Worm (Caenorhabditis elegans): ENCODE results near the gene T02B11.4.
A peak's percentile ranks its signal among the peaks of the same experiment; 100 is the strongest.

The T02B11.4 gene

DNA sequence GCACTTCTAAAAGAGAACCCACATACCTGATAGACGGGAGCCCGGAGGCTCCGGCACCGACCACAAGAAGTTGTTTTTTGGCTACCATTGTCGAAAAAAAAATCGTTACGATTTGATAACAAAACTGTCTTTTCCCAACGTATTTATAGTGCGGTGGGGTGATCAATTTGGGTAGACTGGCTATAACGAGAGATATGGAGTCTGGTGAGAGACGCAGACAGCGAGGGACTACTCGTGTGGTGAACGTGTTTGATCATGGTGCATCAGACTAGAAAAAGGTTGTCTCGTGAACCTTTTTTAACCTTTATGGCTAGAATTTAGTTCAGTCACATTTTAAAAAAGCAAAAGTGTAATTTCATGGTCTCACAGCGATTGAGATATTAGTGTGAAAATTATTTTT, 32.5 kb upstream of the T02B11.4 start, which contains the start of gene fmo-5 (continued):
- TF ChIP-seq F22D6.2 (tag; optimal IDR thresholded peaks at IDR 0.05) = peak; percentile 25
- peak; percentile 80 for TF ChIP-seq hmg-1.2 (GFP tag; IDR thresholded peaks at IDR 0.05)
- TF ChIP-seq K12H6.12 (tag; optimal IDR thresholded peaks at IDR 0.05) = no peak
- no peak for TF ChIP-seq zfh-2 (GFP tag; conservative IDR thresholded peaks at IDR 0.05)
- TF ChIP-seq ztf-6 (GFP tag; IDR thresholded peaks at IDR 0.05) = no peak
- TF ChIP-seq B0336.3 (GFP tag; IDR thresholded peaks at IDR 0.05) = no peak
- TF ChIP-seq mxl-1 (tag; optimal IDR thresholded peaks at IDR 0.05) = no peak
- no peak for TF ChIP-seq hrde-1 (tag; optimal IDR thresholded peaks at IDR 0.05; ENCODE audit: borderline replicate concordance)
- TF ChIP-seq ama-1 (optimal IDR thresholded peaks at IDR 0.05) = no peak
- no peak for TF ChIP-seq ama-1 (GFP tag; optimal IDR thresholded peaks at IDR 0.05)
- TF ChIP-seq ceh-91 (GFP tag; IDR thresholded peaks at IDR 0.05) = no peak
- TF ChIP-seq lir-1 (GFP tag; conservative IDR thresholded peaks at IDR 0.05) = no peak
- TF ChIP-seq pha-4 (tag; optimal IDR thresholded peaks at IDR 0.05) = no peak
- TF ChIP-seq nhr-120 (GFP tag; IDR thresholded peaks at IDR 0.05) = no peak
- TF ChIP-seq Y56A3A.18 (GFP tag; IDR thresholded peaks at IDR 0.05) = no peak
- no peak for TF ChIP-seq nhr-90 (tag; optimal IDR thresholded peaks at IDR 0.05)
- TF ChIP-seq dox-1 (GFP tag; IDR thresholded peaks at IDR 0.05) = no peak
- no peak for TF ChIP-seq C17E4.6 (GFP tag; IDR thresholded peaks at IDR 0.05)
- TF ChIP-seq ceh-58 (GFP tag; IDR thresholded peaks at IDR 0.05) = no peak
- TF ChIP-seq F55B11.4 (tag; optimal IDR thresholded peaks at IDR 0.05; ENCODE audit: borderline replicate concordance, insufficient read depth) = no peak
- peak; percentile 35 for TF ChIP-seq tbp1 (GFP tag; optimal IDR thresholded peaks at IDR 0.05)
- no peak for TF ChIP-seq efl-1 (GFP tag; optimal IDR thresholded peaks at IDR 0.05)
- TF ChIP-seq die-1 (tag; optimal IDR thresholded peaks at IDR 0.05) = no peak
- no peak for TF ChIP-seq F23B12.7 (tag; optimal IDR thresholded peaks at IDR 0.05; ENCODE audit: insufficient read depth)
- no peak for TF ChIP-seq egrh-3 (GFP tag; IDR thresholded peaks at IDR 0.05)
- TF ChIP-seq nfyb-1 (GFP tag; IDR thresholded peaks at IDR 0.05) = no peak
- TF ChIP-seq sdz-38 (tag; optimal IDR thresholded peaks at IDR 0.05) = no peak
- TF ChIP-seq ceh-100 (GFP tag; IDR thresholded peaks at IDR 0.05) = no peak
- TF ChIP-seq akir-1 (GFP tag; optimal IDR thresholded peaks at IDR 0.05) = no peak
- TF ChIP-seq aptf-2 (GFP tag; conservative IDR thresholded peaks at IDR 0.05) = no peak
- no peak for TF ChIP-seq let-607 (tag; optimal IDR thresholded peaks at IDR 0.05)
- TF ChIP-seq lsy-27 (tag; optimal IDR thresholded peaks at IDR 0.05; ENCODE audit: borderline replicate concordance, insufficient read depth) = no peak
- peak; percentile 15 for TF ChIP-seq nhr-80 (tag; optimal IDR thresholded peaks at IDR 0.05)
- no peak for TF ChIP-seq hmg-20 (GFP tag; IDR thresholded peaks at IDR 0.05)
- TF ChIP-seq T07F8.4 (tag; optimal IDR thresholded peaks at IDR 0.05) = no peak
- no peak for TF ChIP-seq B0261.1 (tag; optimal IDR thresholded peaks at IDR 0.05)
- TF ChIP-seq ztf-18 (tag; optimal IDR thresholded peaks at IDR 0.05) = no peak
- no peak for TF ChIP-seq rec-8 (tag; optimal IDR thresholded peaks at IDR 0.05)
- TF ChIP-seq nfya-1 (tag; optimal IDR thresholded peaks at IDR 0.05; ENCODE audit: borderline replicate concordance, insufficient read depth) = no peak
- 0 out of 2 replicates have a peak, but pooled peaks have one; percentile 14 for TF ChIP-seq madf-3 (GFP tag; IDR thresholded peaks at IDR 0.05)
- TF ChIP-seq dpff-1 (tag; optimal IDR thresholded peaks at IDR 0.05) = no peak
- TF ChIP-seq tbx-9 (tag; optimal IDR thresholded peaks at IDR 0.05; ENCODE audit: borderline replicate concordance) = no peak
- TF ChIP-seq attf-5 (GFP tag; optimal IDR thresholded peaks at IDR 0.05) = peak; percentile 8
- TF ChIP-seq lin-35 (GFP tag; optimal IDR thresholded peaks at IDR 0.05) = no peak
- TF ChIP-seq ztf-26 (tag; optimal IDR thresholded peaks at IDR 0.05) = peak; percentile 31
- TF ChIP-seq mel-28 (tag; optimal IDR thresholded peaks at IDR 0.05; ENCODE audit: borderline replicate concordance) = no peak
- no peak for TF ChIP-seq xnd-1 (tag; optimal IDR thresholded peaks at IDR 0.05)
- no peak for TF ChIP-seq Y67H2A.10 (GFP tag; conservative IDR thresholded peaks at IDR 0.05)
- no peak for TF ChIP-seq nfya-2 (GFP tag; IDR thresholded peaks at IDR 0.05)
